Fruit fly (Drosophila melanogaster) whole organism, embryonic: ENCODE results near the gene Reg-2.
A peak's percentile ranks its signal among the peaks of the same experiment; 100 is the strongest.

Source experiments
- Aef1 ChIP-seq: fragments of 200-800 bp; sonication (Bioruptor generic); IDR thresholded peaks from 3 replicates; pipeline ENCODE4 v1.3.6; 2022; ENCODE audit warnings: missing biosample characterization, missing genetic modification characterization
- Asciz ChIP-seq: fragments of 200-800 bp; sonication (Bioruptor generic); optimal IDR thresholded peaks from 2 replicates; lab custom pipeline; 2017; ENCODE audit warnings: missing biosample characterization, mild to moderate bottlenecking, missing genetic modification characterization, missing genetic modification reagents
- Atf-2 ChIP-seq: fragments of 200-800 bp; sonication (Bioruptor generic); optimal IDR thresholded peaks from 2 replicates; lab custom pipeline; 2016; ENCODE audit warnings: missing biosample characterization, missing genetic modification characterization
- C15 ChIP-seq: fragments of 200-800 bp; sonication (Bioruptor generic); IDR thresholded peaks from 3 replicates; pipeline ENCODE4 v1.3.6; 2022; ENCODE audit warnings: missing biosample characterization, missing genetic modification characterization
- CG10267 ChIP-seq: fragments of 200-800 bp; sonication (Bioruptor generic); optimal IDR thresholded peaks from 2 replicates; lab custom pipeline; 2018; ENCODE audit warnings: missing biosample characterization, mild to moderate bottlenecking, missing genetic modification characterization, moderate library complexity
- CG10321 ChIP-seq: fragments of 200-800 bp; sonication (Bioruptor generic); IDR thresholded peaks from 2 replicates; pipeline ENCODE4 v1.3.6; 2022; ENCODE audit warnings: missing biosample characterization, missing genetic modification characterization
- CG10366 ChIP-seq: fragments of 200-800 bp; sonication (Bioruptor generic); IDR thresholded peaks from 2 replicates; pipeline ENCODE4 v1.3.6; 2022; ENCODE audit warnings: missing biosample characterization, missing genetic modification characterization
- CG11085 ChIP-seq: fragments of 200-800 bp; sonication (Bioruptor generic); IDR thresholded peaks from 2 replicates; pipeline ENCODE4 v1.3.6; 2022; ENCODE audit warnings: missing biosample characterization, missing genetic modification characterization
- CG11696 ChIP-seq: fragments of 200-800 bp; sonication (Bioruptor generic); IDR thresholded peaks from 2 replicates; pipeline ENCODE4 v1.3.6; 2022; ENCODE audit warnings: missing biosample characterization, missing genetic modification characterization
- CG12219 ChIP-seq: fragments of 200-800 bp; sonication (Bioruptor generic); optimal IDR thresholded peaks from 3 replicates; lab custom pipeline; 2018; ENCODE audit warnings: missing biosample characterization, mild to moderate bottlenecking, missing genetic modification characterization
- CG12236 ChIP-seq: fragments of 200-800 bp; sonication (Bioruptor generic); optimal IDR thresholded peaks from 2 replicates; lab custom pipeline; 2016; ENCODE audit warnings: missing biosample characterization, missing genetic modification characterization
- CG12659 ChIP-seq: fragments of 200-800 bp; sonication (Bioruptor generic); optimal IDR thresholded peaks from 3 replicates; lab custom pipeline; 2017; ENCODE audit warnings: mild to moderate bottlenecking, missing biosample characterization, missing genetic modification reagents, missing genetic modification characterization
- CG12769 ChIP-seq: fragments of 200-800 bp; sonication (Bioruptor generic); optimal IDR thresholded peaks from 2 replicates; lab custom pipeline; 2019; ENCODE audit warnings: missing biosample characterization, mild to moderate bottlenecking, missing genetic modification characterization, moderate library complexity
- CG18599 ChIP-seq: fragments of 200-800 bp; sonication (Bioruptor generic); optimal IDR thresholded peaks from 3 replicates; lab custom pipeline; 2017; ENCODE audit warnings: missing biosample characterization, missing genetic modification characterization, mild to moderate bottlenecking, moderate library complexity, missing genetic modification reagents
- CG31441 ChIP-seq: fragments of 200-800 bp; sonication (Bioruptor generic); IDR thresholded peaks from 2 replicates; pipeline ENCODE4 v1.3.6; 2022; ENCODE audit warnings: missing biosample characterization, missing genetic modification characterization
- CG32532 ChIP-seq: fragments of 200-800 bp; sonication (Bioruptor generic); IDR thresholded peaks from 2 replicates; pipeline ENCODE4 v1.3.6; 2022; ENCODE audit warnings: missing biosample characterization, missing genetic modification characterization
- CG4617 ChIP-seq: fragments of 200-800 bp; sonication (Bioruptor generic); optimal IDR thresholded peaks from 3 replicates; lab custom pipeline; 2016; ENCODE audit warnings: missing biosample characterization, missing genetic modification characterization, borderline replicate concordance
- CG4854 ChIP-seq: fragments of 200-800 bp; sonication (Bioruptor generic); optimal IDR thresholded peaks from 2 replicates; lab custom pipeline; 2016; ENCODE audit warnings: missing biosample characterization, missing genetic modification characterization, inconsistent platforms
- CG6791 ChIP-seq: fragments of 200-800 bp; sonication (Bioruptor generic); IDR thresholded peaks from 3 replicates; pipeline ENCODE4 v1.3.6; 2022; ENCODE audit warnings: missing biosample characterization, missing genetic modification characterization; ENCODE audit not compliant: partially characterized antibody
- CG7357 ChIP-seq: fragments of 200-800 bp; sonication (Bioruptor generic); IDR thresholded peaks from 3 replicates; pipeline ENCODE4 v1.3.6; 2022; ENCODE audit warnings: missing biosample characterization, missing genetic modification characterization
- CG7745 ChIP-seq: fragments of 200-800 bp; sonication (Bioruptor generic); optimal IDR thresholded peaks from 2 replicates; lab custom pipeline; 2018; ENCODE audit warnings: missing biosample characterization, mild to moderate bottlenecking, missing genetic modification characterization, moderate library complexity
- CG9609 ChIP-seq: fragments of 200-800 bp; sonication (Bioruptor generic); optimal IDR thresholded peaks from 3 replicates; lab custom pipeline; 2016; ENCODE audit warnings: missing biosample characterization, missing genetic modification characterization
- Dek ChIP-seq: fragments of 200-800 bp; sonication (Bioruptor generic); optimal IDR thresholded peaks from 3 replicates; lab custom pipeline; 2019; ENCODE audit warnings: missing biosample characterization, mild to moderate bottlenecking, missing genetic modification characterization, moderate library complexity
- Dll ChIP-seq: fragments of 200-800 bp; sonication (Bioruptor generic); IDR thresholded peaks from 4 replicates; pipeline ENCODE4 v1.3.6; 2022; ENCODE audit warnings: missing biosample characterization, missing genetic modification characterization; ENCODE audit not compliant: partially characterized antibody
- Drgx ChIP-seq: fragments of 200-800 bp; sonication (Bioruptor generic); IDR thresholded peaks from 2 replicates; pipeline ENCODE4 v1.3.6; 2022; ENCODE audit warnings: missing biosample characterization, missing genetic modification characterization
- Eip74EF ChIP-seq, 2 experiments: fragments of 200-800 bp in 1 of 2; fragments of >200 bp in 1 of 2; sonication (Bioruptor generic) in 1 of 2; optimal IDR thresholded peaks; 2 replicates each; lab custom pipeline; 2017 to 2019; ENCODE audit warnings: missing biosample characterization in 2 of 2, missing genetic modification characterization in 2 of 2, mild to moderate bottlenecking in 1 of 2, moderate library complexity in 1 of 2
- H15 ChIP-seq: fragments of 200-800 bp; sonication (Bioruptor generic); IDR thresholded peaks from 3 replicates; pipeline ENCODE4 v1.3.6; 2022; ENCODE audit warnings: missing biosample characterization, missing genetic modification characterization
- H2.0 ChIP-seq: fragments of 200-800 bp; sonication (Bioruptor generic); IDR thresholded peaks from 2 replicates; pipeline ENCODE4 v1.3.6; 2022; ENCODE audit warnings: missing biosample characterization, missing genetic modification characterization
- MESR4 ChIP-seq: fragments of 200-800 bp; sonication (Bioruptor generic); optimal IDR thresholded peaks from 2 replicates; lab custom pipeline; 2018; ENCODE audit warnings: missing biosample characterization, mild to moderate bottlenecking, missing genetic modification characterization, moderate library complexity
- Oaz ChIP-seq: fragments of 200-800 bp; sonication (Bioruptor generic); IDR thresholded peaks from 2 replicates; pipeline ENCODE4 v1.3.6; 2022; ENCODE audit warnings: missing biosample characterization, missing genetic modification characterization
- Tbp ChIP-seq: fragments of >200 bp; optimal IDR thresholded peaks from 2 replicates; lab custom pipeline; 2018; ENCODE audit warnings: missing biosample characterization, missing genetic modification characterization
- Xrp1 ChIP-seq: fragments of 200-800 bp; sonication (Bioruptor generic); IDR thresholded peaks from 2 replicates; pipeline ENCODE4 v1.3.6; 2022; ENCODE audit warnings: missing biosample characterization, missing genetic modification characterization
- ato ChIP-seq: fragments of 200-800 bp; sonication (Bioruptor generic); IDR thresholded peaks from 2 replicates; pipeline ENCODE4 v1.3.6; 2022; ENCODE audit warnings: missing biosample characterization, missing genetic modification characterization; ENCODE audit not compliant: partially characterized antibody
- disco-r ChIP-seq: fragments of 200-800 bp; sonication (Bioruptor generic); optimal IDR thresholded peaks from 2 replicates; lab custom pipeline; 2016; ENCODE audit warnings: missing biosample characterization, missing genetic modification characterization
- gcm2 ChIP-seq: fragments of 200-800 bp; sonication (Bioruptor generic); optimal IDR thresholded peaks from 2 replicates; lab custom pipeline; 2016; ENCODE audit warnings: missing biosample characterization, missing genetic modification characterization
- gem ChIP-seq: fragments of 200-800 bp; sonication (Bioruptor generic); optimal IDR thresholded peaks from 2 replicates; lab custom pipeline; 2019; ENCODE audit warnings: missing biosample characterization, mild to moderate bottlenecking, missing genetic modification characterization, moderate library complexity
- hth ChIP-seq: fragments of >200 bp; optimal IDR thresholded peaks from 2 replicates; lab custom pipeline; 2017; ENCODE audit warnings: inconsistent platforms
- nau ChIP-seq: fragments of 200-800 bp; sonication (Bioruptor generic); optimal IDR thresholded peaks from 3 replicates; lab custom pipeline; 2017; ENCODE audit warnings: missing biosample characterization, mild to moderate bottlenecking, missing genetic modification characterization, missing genetic modification reagents
- phol ChIP-seq: fragments of 200-800 bp; sonication (Bioruptor generic); optimal IDR thresholded peaks from 3 replicates; lab custom pipeline; 2018; ENCODE audit warnings: missing biosample characterization, mild to moderate bottlenecking, missing genetic modification characterization, moderate library complexity
- sim ChIP-seq: fragments of 200-800 bp; sonication (Bioruptor generic); IDR thresholded peaks from 2 replicates; pipeline ENCODE4 v1.3.6; 2022; ENCODE audit warnings: missing biosample characterization, missing genetic modification characterization
- sqz ChIP-seq: fragments of 200-800 bp; sonication (Bioruptor generic); optimal IDR thresholded peaks from 3 replicates; lab custom pipeline; 2018; ENCODE audit warnings: missing biosample characterization, mild to moderate bottlenecking, missing genetic modification characterization
- sr ChIP-seq: fragments of 200-800 bp; sonication (Bioruptor generic); IDR thresholded peaks from 3 replicates; pipeline ENCODE4 v1.3.6; 2022; ENCODE audit warnings: missing biosample characterization, missing genetic modification characterization
- sug ChIP-seq: fragments of 200-800 bp; optimal IDR thresholded peaks from 2 replicates; lab custom pipeline; 2019; ENCODE audit warnings: missing biosample characterization, mild to moderate bottlenecking, missing genetic modification characterization, moderate library complexity
- tin ChIP-seq: fragments of 200-800 bp; sonication (Bioruptor generic); optimal IDR thresholded peaks from 3 replicates; lab custom pipeline; 2016; ENCODE audit warnings: missing biosample characterization, missing genetic modification characterization
- unc-4 ChIP-seq: fragments of 200-800 bp; sonication (Bioruptor generic); IDR thresholded peaks from 2 replicates; pipeline ENCODE4 v1.3.6; 2022; ENCODE audit warnings: missing biosample characterization, missing genetic modification characterization; ENCODE audit not compliant: partially characterized antibody
- unpg ChIP-seq: fragments of 200-800 bp; sonication (Bioruptor generic); optimal IDR thresholded peaks from 3 replicates; lab custom pipeline; 2018; ENCODE audit warnings: missing biosample characterization, mild to moderate bottlenecking, missing genetic modification characterization, moderate library complexity
- usp ChIP-seq: fragments of >200 bp; optimal IDR thresholded peaks from 2 replicates; lab custom pipeline; 2017; ENCODE audit warnings: missing biosample characterization, missing genetic modification characterization
- zfh2 ChIP-seq: fragments of 200-800 bp; sonication (Bioruptor generic); optimal IDR thresholded peaks from 2 replicates; lab custom pipeline; 2016; ENCODE audit warnings: missing biosample characterization, missing genetic modification characterization

Gene Reg-2

dm6 chr3L:627819-628601, 21.6 kb upstream of the Reg-2 start (continued):
- TF ChIP-seq ato: no peak
- TF ChIP-seq CG9609 (GFP tag; lab: Kevin White, UChicago): peak; percentile 21
- TF ChIP-seq nau (GFP tag; lab: Kevin White, UChicago): peak; percentile 56
- peak; percentile 48 for TF ChIP-seq CG32532 (GFP tag; lab: Robert Waterston, UW)
- no peak for TF ChIP-seq sim (GFP tag; lab: Robert Waterston, UW)
- TF ChIP-seq disco-r (GFP tag; lab: Kevin White, UChicago): no peak
- TF ChIP-seq CG4617 (GFP tag; lab: Kevin White, UChicago): no peak
- TF ChIP-seq C15 (GFP tag; lab: Robert Waterston, UW): 0 out of 3 replicates have a peak, but pooled peaks have one; percentile 33
- no peak for TF ChIP-seq CG11696 (GFP tag; lab: Robert Waterston, UW)
- no peak for TF ChIP-seq Dll
- TF ChIP-seq CG12219 (GFP tag; lab: Kevin White, UChicago): peak; percentile 6
- TF ChIP-seq Asciz (GFP tag; lab: Kevin White, UChicago): no peak
- TF ChIP-seq CG7745 (tag; lab: Kevin White, UChicago): no peak
- peak; percentile 6; the same call in 1 of the 3 replicates for TF ChIP-seq sr (GFP tag; lab: Robert Waterston, UW)
- peak; percentile 19 for TF ChIP-seq CG12659 (GFP tag; lab: Kevin White, UChicago)
- no peak for TF ChIP-seq Atf-2
- 0 out of 2 replicates have a peak, but pooled peaks have one; percentile 19 for TF ChIP-seq CG11085 (GFP tag; lab: Robert Waterston, UW)
- TF ChIP-seq CG10267 (tag; lab: Kevin White, UChicago): no peak
- TF ChIP-seq CG18599 (GFP tag; lab: Kevin White, UChicago): peak; percentile 72
- peak; percentile 55 for TF ChIP-seq Xrp1
- no peak for TF ChIP-seq unc-4 (GFP tag; lab: Robert Waterston, UW)
- no peak for TF ChIP-seq CG4854 (GFP tag; lab: Kevin White, UChicago)
- TF ChIP-seq tin (GFP tag; lab: Kevin White, UChicago): peak; percentile 2
- peak; percentile 61; the same call in 2 of the 3 replicates for TF ChIP-seq CG7357
- TF ChIP-seq CG10321 (GFP tag; lab: Robert Waterston, UW): peak; percentile 46; the same call in 1 of the 2 replicates
- peak; percentile 73 for TF ChIP-seq phol (tag; lab: Kevin White, UChicago)
- no peak for TF ChIP-seq Oaz (GFP tag; lab: Robert Waterston, UW)
- peak; percentile 86 for TF ChIP-seq Aef1 (GFP tag; lab: Robert Waterston, UW)
- TF ChIP-seq H15 (GFP tag; lab: Robert Waterston, UW): 0 out of 3 replicates have a peak, but pooled peaks have one; percentile 35
- TF ChIP-seq CG10366 (GFP tag; lab: Robert Waterston, UW): peak; percentile 76
- TF ChIP-seq H2.0: 0 out of 2 replicates have a peak, but pooled peaks have one; percentile 40
- peak; percentile 72 for TF ChIP-seq zfh2 (GFP tag; lab: Kevin White, UChicago)
- TF ChIP-seq CG6791 (GFP tag; lab: Robert Waterston, UW): peak; percentile 59; the same call in 2 of the 3 replicates
- TF ChIP-seq MESR4: peak; percentile 7
- peak; percentile 97 for TF ChIP-seq CG12769 (tag; lab: Kevin White, UChicago)
- peak; percentile 94 for TF ChIP-seq sug
- peak; percentile 49 for TF ChIP-seq sqz (GFP tag; lab: Kevin White, UChicago)
- TF ChIP-seq usp (GFP tag; lab: Kevin White, UChicago): no peak
- no peak for TF ChIP-seq CG31441 (GFP tag; lab: Robert Waterston, UW)
- TF ChIP-seq Drgx (GFP tag; lab: Robert Waterston, UW): peak; percentile 65
- TF ChIP-seq Eip74EF (GFP tag; optimal IDR thresholded peaks at IDR 0.05; lab: Kevin White, UChicago): peak in 1 of 2 experiments; percentile 50
- no peak for TF ChIP-seq CG12236
- peak; percentile 16 for TF ChIP-seq unpg
- TF ChIP-seq gcm2 (GFP tag; lab: Kevin White, UChicago): no peak
- TF ChIP-seq Tbp (GFP tag; lab: Kevin White, UChicago): no peak
- no peak for TF ChIP-seq hth
- TF ChIP-seq Dek (tag; lab: Kevin White, UChicago): peak; percentile 33
- TF ChIP-seq gem (tag; lab: Kevin White, UChicago): peak; percentile 54
